Worm (Caenorhabditis elegans): ENCODE measurements around the gene srlf-18.

Gene srlf-18

ce11 chrIV:11130774-11131173 is 29.5 kb upstream of the srlf-18 start (continued):
- TF ChIP-seq F49E8.2 (tag; optimal IDR thresholded peaks at IDR 0.05; ENCODE audit: insufficient read depth), result no peak
- TF ChIP-seq nhr-80 (tag; optimal IDR thresholded peaks at IDR 0.05), result peak; percentile 45
- no peak for TF ChIP-seq lin-35 (GFP tag; optimal IDR thresholded peaks at IDR 0.05)
- TF ChIP-seq lsy-27 (tag; optimal IDR thresholded peaks at IDR 0.05; ENCODE audit: borderline replicate concordance, insufficient read depth), result no peak
- no peak for TF ChIP-seq nhr-27 (tag; optimal IDR thresholded peaks at IDR 0.05)
- TF ChIP-seq dpff-1 (tag; optimal IDR thresholded peaks at IDR 0.05), result no peak
- no peak for TF ChIP-seq ceh-27 (GFP tag; optimal IDR thresholded peaks at IDR 0.05)
- no peak for TF ChIP-seq ceh-91 (GFP tag; IDR thresholded peaks at IDR 0.05)
- TF ChIP-seq Y67H2A.10 (GFP tag; conservative IDR thresholded peaks at IDR 0.05), result no peak
- no peak for TF ChIP-seq dpl-1 (GFP tag; optimal IDR thresholded peaks at IDR 0.05)
- TF ChIP-seq chd-7 (tag; optimal IDR thresholded peaks at IDR 0.05), result no peak
- TF ChIP-seq let-607 (tag; optimal IDR thresholded peaks at IDR 0.05), result peak in 1 of 2 experiments; percentile 8
- TF ChIP-seq lag-1 (GFP tag; IDR thresholded peaks at IDR 0.05), result no peak
- TF ChIP-seq madf-6 (GFP tag; IDR thresholded peaks at IDR 0.05), result no peak
- no peak for TF ChIP-seq unc-62 (GFP tag; optimal IDR thresholded peaks at IDR 0.05)
- TF ChIP-seq atf-7 (tag; optimal IDR thresholded peaks at IDR 0.05), result no peak
- no peak for TF ChIP-seq ccch-3 (GFP tag; optimal IDR thresholded peaks at IDR 0.05)
- TF ChIP-seq ZK185.1 (tag; optimal IDR thresholded peaks at IDR 0.05; ENCODE audit: poor library complexity, severe bottlenecking), result no peak

- TF ChIP-seq ets-4 (GFP tag; optimal IDR thresholded peaks at IDR 0.05) (no peak), lin-40 (tag; optimal IDR thresholded peaks at IDR 0.05) (no peak), madf-8 (GFP tag; conservative IDR thresholded peaks at IDR 0.05) (no peak), B0035.1 (tag; optimal IDR thresholded peaks at IDR 0.05) (no peak), mel-28 (tag; optimal IDR thresholded peaks at IDR 0.05; ENCODE audit: borderline replicate concordance) (no peak), egl-44 (GFP tag; IDR thresholded peaks at IDR 0.05) (no peak), snpc-1.1 (tag; optimal IDR thresholded peaks at IDR 0.05; ENCODE audit: insufficient read depth) (no peak), nhr-120 (GFP tag; IDR thresholded peaks at IDR 0.05) (no peak), T07F8.4 (tag; optimal IDR thresholded peaks at IDR 0.05) (no peak), madf-3 (GFP tag; IDR thresholded peaks at IDR 0.05) (no peak), hmg-1.2 (GFP tag; IDR thresholded peaks at IDR 0.05) (no peak), bed-1 (GFP tag; IDR thresholded peaks at IDR 0.05) (no peak)
Measured at ce11 chrIV:11126028-11126427, 24.7 kb upstream of the srlf-18 start.

ce11 chrIV:11126004-11126027 is 24.5 kb upstream of the srlf-18 start, which contains the start of gene swsn-4:
TSS of gene swsn-4 (plus strand) at chrIV:11126024.
- TF ChIP-seq nhr-179 (tag; optimal IDR thresholded peaks at IDR 0.05), result no peak
- no peak for TF ChIP-seq chd-7 (tag; optimal IDR thresholded peaks at IDR 0.05)
- TF ChIP-seq egrh-3 (GFP tag; IDR thresholded peaks at IDR 0.05), result no peak
- no peak for TF ChIP-seq egl-18 (GFP tag; IDR thresholded peaks at IDR 0.05)
- no peak for TF ChIP-seq nfya-1 (tag; optimal IDR thresholded peaks at IDR 0.05; ENCODE audit: borderline replicate concordance, insufficient read depth)
- no peak for TF ChIP-seq C06A6.2 (GFP tag; conservative IDR thresholded peaks at IDR 0.05)
- no peak for TF ChIP-seq hmg-1.2 (GFP tag; IDR thresholded peaks at IDR 0.05)
- no peak for TF ChIP-seq let-526 (GFP tag; IDR thresholded peaks at IDR 0.05)
- no peak for TF ChIP-seq C17E4.6 (GFP tag; IDR thresholded peaks at IDR 0.05)
- TF ChIP-seq ztf-22 (GFP tag; optimal IDR thresholded peaks at IDR 0.05), result no peak
- TF ChIP-seq K12H6.12 (tag; optimal IDR thresholded peaks at IDR 0.05), result no peak
- TF ChIP-seq snpc-1.3 (tag; optimal IDR thresholded peaks at IDR 0.05; ENCODE audit: insufficient read depth), result no peak
- no peak for TF ChIP-seq unc-62 (GFP tag; optimal IDR thresholded peaks at IDR 0.05)
